Worm (Caenorhabditis elegans): ENCODE measurements around the gene F54E2.5.

DNA sequence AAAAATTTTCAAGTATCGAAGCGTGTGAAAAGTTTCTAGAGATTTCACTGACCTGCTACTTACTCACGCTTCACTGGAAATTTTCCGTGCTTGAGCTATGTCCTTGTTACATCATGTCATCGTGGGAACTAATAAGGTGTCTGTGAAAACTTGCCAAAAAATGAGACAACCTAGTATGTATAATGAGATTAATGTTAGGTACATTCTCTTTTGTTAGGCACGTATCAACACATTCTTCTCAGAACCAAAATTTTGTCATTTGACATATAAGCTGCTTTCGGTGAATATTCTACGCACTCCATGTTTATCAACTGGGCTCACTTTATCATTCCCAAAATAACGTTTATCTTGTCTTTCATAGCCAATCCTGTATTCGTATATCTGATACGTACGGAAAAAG is 41.8 kb downstream of the F54E2.5 start, which contains the start of gene srj-18:
- TF ChIP-seq snpc-4 (tag; optimal IDR thresholded peaks at IDR 0.05) (no peak), lsy-2 (tag; optimal IDR thresholded peaks at IDR 0.05) (no peak), unc-39 (tag; optimal IDR thresholded peaks at IDR 0.05) (no peak), nhr-237 (tag; optimal IDR thresholded peaks at IDR 0.05) (no peak), blmp-1 (tag; optimal IDR thresholded peaks at IDR 0.05) (no peak), nhr-28 (tag; optimal IDR thresholded peaks at IDR 0.05) (no peak), ztf-11 (tag; optimal IDR thresholded peaks at IDR 0.05) (no peak), mep-1 (tag; optimal IDR thresholded peaks at IDR 0.05) (no peak), M03D4.4 (tag; optimal IDR thresholded peaks at IDR 0.05) (no peak), unc-62 (GFP tag; optimal IDR thresholded peaks at IDR 0.05) (no peak), elt-3 (tag; optimal IDR thresholded peaks at IDR 0.05) (no peak), pha-4 (tag; optimal IDR thresholded peaks at IDR 0.05) (no peak)
